Worm (Caenorhabditis elegans): Measurements from ENCODE around the gene oac-52.

The oac-52 gene

DNA sequence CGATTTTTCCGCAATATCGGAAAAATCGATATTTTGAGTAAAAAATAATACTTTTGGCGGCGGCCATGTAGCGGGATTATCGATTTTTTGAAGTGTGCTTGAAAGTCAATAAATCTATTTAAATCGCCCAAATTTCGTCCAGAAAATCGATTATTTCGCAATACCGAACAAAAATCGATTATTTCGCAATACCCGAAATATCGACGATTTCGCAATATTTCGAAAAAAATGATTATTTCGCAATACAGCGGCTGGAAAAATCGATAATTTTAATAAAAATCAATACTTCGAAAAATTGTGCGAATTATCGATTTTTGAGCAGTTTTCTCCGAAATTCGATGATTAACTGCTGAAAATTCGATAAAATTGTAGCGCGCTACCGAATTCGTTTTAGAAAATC is 28.4 kb downstream of the oac-52 start:
- TF ChIP-seq nhr-2 (tag; optimal IDR thresholded peaks at IDR 0.05) (no peak), ztf-11 (tag; optimal IDR thresholded peaks at IDR 0.05) (no peak), ceh-39 (tag; optimal IDR thresholded peaks at IDR 0.05) (no peak), lsy-2 (tag; optimal IDR thresholded peaks at IDR 0.05) (no peak), sptf-1 (tag; optimal IDR thresholded peaks at IDR 0.05) (no peak), ces-1 (GFP tag; optimal IDR thresholded peaks at IDR 0.05) (no peak), nhr-12 (tag; optimal IDR thresholded peaks at IDR 0.05) (no peak), lin-13 (tag; optimal IDR thresholded peaks at IDR 0.05) (no peak), M03D4.4 (tag; optimal IDR thresholded peaks at IDR 0.05) (no peak), mep-1 (tag; optimal IDR thresholded peaks at IDR 0.05) (no peak), unc-62 (GFP tag; optimal IDR thresholded peaks at IDR 0.05) (no peak), zip-8 (tag; optimal IDR thresholded peaks at IDR 0.05) (no peak), mls-2 (tag; optimal IDR thresholded peaks at IDR 0.05) (no peak)

DNA sequence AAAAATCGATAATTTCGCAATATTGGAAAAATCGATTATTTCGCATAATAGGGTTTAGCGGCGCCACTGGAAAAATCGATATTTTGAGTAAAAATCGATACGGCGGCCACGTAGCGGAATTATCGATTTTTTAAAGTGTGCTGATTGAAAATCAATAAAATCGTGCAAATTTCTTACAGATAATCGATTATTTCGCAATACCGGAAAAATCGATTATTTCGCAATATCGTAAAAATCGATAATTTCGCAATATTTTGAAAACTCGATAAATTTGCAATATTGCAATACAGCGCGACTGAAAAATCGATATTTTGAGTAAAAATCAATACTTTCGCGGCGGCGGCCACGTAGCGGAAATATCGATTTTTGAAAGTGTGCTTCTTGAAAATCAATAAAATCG is 28.8 kb downstream of the oac-52 start:
- no peak for TF ChIP-seq ceh-39 (tag; optimal IDR thresholded peaks at IDR 0.05)
- no peak for TF ChIP-seq ztf-11 (tag; optimal IDR thresholded peaks at IDR 0.05)
- no peak for TF ChIP-seq cnd-1 (tag; optimal IDR thresholded peaks at IDR 0.05)
- no peak for TF ChIP-seq mls-2 (tag; optimal IDR thresholded peaks at IDR 0.05)
- TF ChIP-seq nhr-2 (tag; optimal IDR thresholded peaks at IDR 0.05), result no peak
- TF ChIP-seq drap-1 (GFP tag; optimal IDR thresholded peaks at IDR 0.05), result no peak
- TF ChIP-seq elt-1 (tag; optimal IDR thresholded peaks at IDR 0.05; ENCODE audit: borderline replicate concordance, insufficient read depth), result no peak
- TF ChIP-seq ceh-83 (GFP tag; optimal IDR thresholded peaks at IDR 0.05), result no peak
- TF ChIP-seq lsy-2 (tag; optimal IDR thresholded peaks at IDR 0.05), result no peak
- TF ChIP-seq nhr-76 (tag; optimal IDR thresholded peaks at IDR 0.05), result no peak

DNA sequence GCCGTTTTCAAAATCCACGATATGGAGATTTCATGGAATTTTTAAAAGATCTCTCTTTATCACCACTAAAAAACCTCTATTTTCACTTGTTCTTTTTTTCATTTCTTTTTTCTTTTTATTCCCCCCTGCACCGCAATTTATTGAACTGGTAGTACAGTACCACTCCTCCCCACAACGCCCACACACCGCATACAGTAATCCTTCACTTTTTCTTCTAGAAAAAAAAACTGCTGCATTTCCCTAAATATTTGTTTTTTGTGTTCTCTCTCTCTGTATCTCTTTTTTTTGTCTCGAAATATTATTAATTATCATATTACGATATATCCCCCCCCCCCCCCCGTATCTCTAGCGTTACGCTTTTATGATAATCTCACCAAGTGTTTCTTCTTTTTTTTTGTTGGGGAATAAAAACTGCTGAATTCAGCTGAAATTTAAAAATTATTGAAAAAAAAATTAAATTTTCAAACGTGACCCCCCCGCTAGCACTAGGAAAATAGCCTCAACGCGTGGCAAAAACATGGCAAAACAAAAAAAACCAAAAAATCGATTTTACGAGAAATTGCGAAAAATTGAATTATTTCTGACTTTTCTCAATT is 29.5 kb downstream of the oac-52 start, which contains the start of gene Y24D9B.1:
Y24D9B.1 (plus strand) TSS at position 546 of the 596 bp plus-strand sequence.
- TF ChIP-seq nhr-12 (tag; optimal IDR thresholded peaks at IDR 0.05), result no peak
- no peak for TF ChIP-seq nhr-28 (tag; optimal IDR thresholded peaks at IDR 0.05)

DNA sequence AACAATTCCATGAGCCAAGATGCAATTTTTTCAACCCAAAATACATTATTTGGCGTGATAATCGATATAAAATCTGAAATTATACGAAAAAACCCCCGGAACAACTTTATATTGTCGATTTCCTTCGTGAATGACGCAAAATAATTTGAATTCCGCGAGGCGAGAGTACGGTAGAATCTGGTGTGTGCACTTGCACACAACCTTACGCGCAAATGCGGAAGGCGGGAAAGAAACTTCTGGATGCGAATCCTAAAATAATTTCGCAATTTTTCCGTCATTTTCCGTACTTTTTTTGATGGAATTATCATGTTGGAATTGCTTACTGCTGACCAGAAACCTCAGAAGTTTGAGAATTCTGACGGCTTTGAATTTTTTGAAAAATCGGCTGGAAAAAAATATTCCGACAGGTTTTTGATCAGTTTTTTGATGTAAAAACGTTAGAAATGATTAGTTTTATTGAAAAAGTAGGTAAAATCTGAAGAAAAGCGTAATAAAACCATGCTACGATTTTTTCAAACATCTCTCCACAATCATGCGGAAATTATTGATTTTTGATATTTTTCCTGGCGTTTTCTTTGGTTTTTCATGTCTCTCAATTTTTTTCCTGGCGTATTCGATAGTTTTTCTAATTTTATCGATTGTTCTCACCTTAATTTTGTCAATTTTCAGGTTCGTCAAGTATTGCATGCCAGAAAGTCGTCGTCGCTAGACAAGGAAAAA is 39.0 kb downstream of the oac-52 start, which contains the start of gene set-9:
set-9 (plus strand) TSS at position 670 of the 720 bp plus-strand sequence.
- no peak for TF ChIP-seq flh-1 (GFP tag; optimal IDR thresholded peaks at IDR 0.05)
- peak; percentile 13 for TF ChIP-seq lsy-2 (tag; optimal IDR thresholded peaks at IDR 0.05)

DNA sequence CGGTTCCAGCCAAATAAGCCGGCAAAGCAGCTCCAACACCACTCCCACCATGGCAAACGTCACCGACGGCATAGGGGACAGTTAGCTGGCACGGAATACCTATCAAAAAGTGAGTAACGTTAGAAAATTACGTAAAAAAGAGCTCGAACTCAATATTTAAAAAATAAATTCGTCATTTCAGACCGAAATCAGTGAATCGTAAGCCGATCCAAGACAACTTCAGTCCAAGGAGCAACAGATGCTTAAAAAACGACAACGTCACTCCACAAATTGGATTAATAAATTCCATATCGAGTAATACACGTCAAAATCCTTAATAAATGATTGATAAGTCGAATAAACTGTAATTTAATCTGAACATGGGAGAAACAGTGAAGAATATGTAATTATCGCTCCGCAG is 40.1 kb downstream of the oac-52 start:
- TF ChIP-seq ceh-39 (tag; optimal IDR thresholded peaks at IDR 0.05), result no peak
- TF ChIP-seq unc-39 (tag; optimal IDR thresholded peaks at IDR 0.05), result no peak
- no peak for TF ChIP-seq nhr-76 (tag; optimal IDR thresholded peaks at IDR 0.05)
- no peak for TF ChIP-seq ceh-43 (GFP tag; optimal IDR thresholded peaks at IDR 0.05)
- no peak for TF ChIP-seq ces-1 (GFP tag; optimal IDR thresholded peaks at IDR 0.05)
- TF ChIP-seq tbx-8 (GFP tag; optimal IDR thresholded peaks at IDR 0.05), result no peak
- no peak for TF ChIP-seq nhr-237 (tag; optimal IDR thresholded peaks at IDR 0.05)
- no peak for TF ChIP-seq lin-32 (GFP tag; optimal IDR thresholded peaks at IDR 0.05)
- TF ChIP-seq bed-3 (GFP tag; optimal IDR thresholded peaks at IDR 0.05), result no peak
- TF ChIP-seq flh-1 (GFP tag; optimal IDR thresholded peaks at IDR 0.05), result no peak
- no peak for TF ChIP-seq cnd-1 (tag; optimal IDR thresholded peaks at IDR 0.05)
- TF ChIP-seq ceh-83 (GFP tag; optimal IDR thresholded peaks at IDR 0.05), result no peak

DNA sequence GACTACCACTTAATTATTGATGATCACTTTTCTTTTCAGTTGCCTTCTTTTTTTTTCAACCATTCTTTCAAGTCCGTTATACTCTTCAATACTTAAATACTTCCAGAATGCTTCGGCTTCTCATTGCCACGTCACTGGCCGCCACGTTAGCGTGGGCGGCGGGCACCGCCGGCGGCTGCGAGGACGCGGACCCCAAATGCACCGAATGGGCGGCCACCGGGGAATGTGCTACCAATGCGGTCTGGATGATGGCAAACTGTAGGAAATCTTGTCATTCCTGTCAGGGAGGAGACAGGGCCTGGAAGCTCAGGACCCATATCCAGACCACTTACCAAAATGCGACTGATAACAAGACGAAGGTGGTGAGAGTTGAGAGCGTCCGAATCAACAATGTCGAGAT is 45.2 kb downstream of the oac-52 start, which contains the start of gene lgc-22:
lgc-22 (plus strand) TSS at position 105 of the 400 bp plus-strand sequence.
- TF ChIP-seq snpc-4 (tag; optimal IDR thresholded peaks at IDR 0.05) (no peak), flh-1 (GFP tag; optimal IDR thresholded peaks at IDR 0.05) (no peak), ces-1 (GFP tag; optimal IDR thresholded peaks at IDR 0.05) (no peak), unc-62 (GFP tag; optimal IDR thresholded peaks at IDR 0.05) (no peak), unc-120 (tag; optimal IDR thresholded peaks at IDR 0.05; ENCODE audit: poor library complexity, severe bottlenecking) (no peak), ztf-11 (tag; optimal IDR thresholded peaks at IDR 0.05) (no peak), pha-4 (tag; optimal IDR thresholded peaks at IDR 0.05) (no peak), nhr-12 (tag; optimal IDR thresholded peaks at IDR 0.05) (no peak), hlh-1 (tag; optimal IDR thresholded peaks at IDR 0.05) (no peak), elt-3 (tag; optimal IDR thresholded peaks at IDR 0.05) (no peak), lin-32 (GFP tag; optimal IDR thresholded peaks at IDR 0.05) (no peak)

Data from whole organism, mixed stage, embryonic.